Worm (Caenorhabditis elegans) whole organism, mixed stage, embryonic: Measurements from ENCODE around the gene C44B7.5.

ENCODE experiments used
- bed-3 ChIP-seq: fragments of 200-800 bp; sonication (Bioruptor generic); optimal IDR thresholded peaks from 3 replicates; lab custom pipeline; 2018; ENCODE audit warnings: mild to moderate bottlenecking, missing genetic modification characterization, moderate library complexity, missing compliant biosample characterization
- blmp-1 ChIP-seq: fragments of 150-350 bp; optimal IDR thresholded peaks from 2 replicates; lab custom pipeline; 2014; ENCODE audit warnings: missing biosample characterization, missing genetic modification characterization
- ceh-39 ChIP-seq: fragments of 150-350 bp; optimal IDR thresholded peaks from 2 replicates; lab custom pipeline; 2014; ENCODE audit warnings: missing biosample characterization, missing genetic modification characterization
- ceh-43 ChIP-seq: fragments of 200-800 bp; sonication (Bioruptor generic); optimal IDR thresholded peaks from 2 replicates; lab custom pipeline; 2018; ENCODE audit warnings: mild to moderate bottlenecking, missing genetic modification characterization, moderate library complexity, missing compliant biosample characterization
- ceh-83 ChIP-seq: fragments of 200-800 bp; sonication (Bioruptor generic); optimal IDR thresholded peaks from 2 replicates; lab custom pipeline; 2018; ENCODE audit warnings: mild to moderate bottlenecking, missing genetic modification characterization, missing compliant biosample characterization
- ces-1 ChIP-seq: fragments of 150-350 bp; optimal IDR thresholded peaks from 2 replicates; lab custom pipeline; 2014; ENCODE audit warnings: missing biosample characterization, missing genetic modification reagents, missing genetic modification characterization
- cnd-1 ChIP-seq: fragments of 200-800 bp; sonication (Bioruptor generic); optimal IDR thresholded peaks from 2 replicates; lab custom pipeline; 2018; ENCODE audit warnings: mild to moderate bottlenecking, missing genetic modification characterization, missing compliant biosample characterization
- elt-1 ChIP-seq: sonication (generic microtip); optimal IDR thresholded peaks from 2 replicates; lab custom pipeline; 2017; ENCODE audit warnings: missing genetic modification characterization, mild to moderate bottlenecking, missing compliant biosample characterization, antibody characterized with exemption, moderate library complexity, borderline replicate concordance; ENCODE audit not compliant: insufficient read depth
- elt-3 ChIP-seq: fragments of 150-350 bp; optimal IDR thresholded peaks from 2 replicates; lab custom pipeline; 2014; ENCODE audit warnings: missing biosample characterization, missing genetic modification characterization
- flh-1 ChIP-seq: fragments of 200-800 bp; sonication (Bioruptor generic); optimal IDR thresholded peaks from 2 replicates; lab custom pipeline; 2018; ENCODE audit warnings: mild to moderate bottlenecking, missing genetic modification characterization, moderate library complexity, missing compliant biosample characterization
- hlh-1 ChIP-seq: fragments of 150-350 bp; optimal IDR thresholded peaks from 2 replicates; lab custom pipeline; 2014; ENCODE audit warnings: missing biosample characterization, missing genetic modification reagents, missing genetic modification characterization
- lin-13 ChIP-seq: fragments of 150-350 bp; optimal IDR thresholded peaks from 2 replicates; lab custom pipeline; 2014; ENCODE audit warnings: missing biosample characterization, missing genetic modification characterization
- lin-32 ChIP-seq: fragments of 200-800 bp; sonication (Bioruptor generic); optimal IDR thresholded peaks from 2 replicates; lab custom pipeline; 2018; ENCODE audit warnings: mild to moderate bottlenecking, missing genetic modification characterization, missing compliant biosample characterization
- lsy-2 ChIP-seq: fragments of 150-350 bp; optimal IDR thresholded peaks from 2 replicates; lab custom pipeline; 2014; ENCODE audit warnings: missing biosample characterization, missing genetic modification characterization
- mab-5 ChIP-seq: fragments of 150-350 bp; optimal IDR thresholded peaks from 2 replicates; lab custom pipeline; 2014; ENCODE audit warnings: missing biosample characterization, missing genetic modification characterization
- mep-1 ChIP-seq: fragments of 150-350 bp; optimal IDR thresholded peaks from 2 replicates; lab custom pipeline; 2017; ENCODE audit warnings: missing biosample characterization, missing genetic modification reagents, missing genetic modification characterization, inconsistent platforms
- nhr-12 ChIP-seq: fragments of 150-350 bp; optimal IDR thresholded peaks from 2 replicates; lab custom pipeline; 2014; ENCODE audit warnings: missing biosample characterization, missing genetic modification characterization
- nhr-2 ChIP-seq: fragments of 150-350 bp; optimal IDR thresholded peaks from 2 replicates; lab custom pipeline; 2014; ENCODE audit warnings: missing biosample characterization, missing genetic modification characterization
- nhr-237 ChIP-seq: fragments of 150-350 bp; optimal IDR thresholded peaks from 2 replicates; lab custom pipeline; 2014; ENCODE audit warnings: missing biosample characterization, missing genetic modification characterization
- nhr-28 ChIP-seq: fragments of 150-350 bp; optimal IDR thresholded peaks from 2 replicates; lab custom pipeline; 2014; ENCODE audit warnings: missing biosample characterization, missing genetic modification characterization
- nhr-76 ChIP-seq: sonication (generic microtip); optimal IDR thresholded peaks from 2 replicates; lab custom pipeline; 2017; ENCODE audit warnings: missing biosample characterization, missing genetic modification characterization
- pha-4 ChIP-seq: fragments of 150-350 bp; optimal IDR thresholded peaks from 2 replicates; lab custom pipeline; 2018; ENCODE audit warnings: missing biosample characterization, missing genetic modification reagents, missing genetic modification characterization
- sem-2 ChIP-seq: fragments of 200-800 bp; sonication (Bioruptor generic); optimal IDR thresholded peaks from 2 replicates; lab custom pipeline; 2018; ENCODE audit warnings: mild to moderate bottlenecking, missing genetic modification characterization, missing compliant biosample characterization
- snpc-4 ChIP-seq: fragments of 150-350 bp; optimal IDR thresholded peaks from 2 replicates; lab custom pipeline; 2014; ENCODE audit warnings: missing biosample characterization, missing genetic modification characterization
- sptf-1 ChIP-seq: sonication (generic microtip); optimal IDR thresholded peaks from 2 replicates; lab custom pipeline; 2017; ENCODE audit warnings: mild to moderate bottlenecking, missing genetic modification characterization, moderate library complexity, missing compliant biosample characterization
- tbx-8 ChIP-seq: fragments of 200-800 bp; sonication (Bioruptor generic); optimal IDR thresholded peaks from 2 replicates; lab custom pipeline; 2018; ENCODE audit warnings: mild to moderate bottlenecking, missing genetic modification characterization, moderate library complexity, missing compliant biosample characterization
- unc-120 ChIP-seq: sonication (generic microtip); optimal IDR thresholded peaks from 2 replicates; lab custom pipeline; 2017; ENCODE audit warnings: missing genetic modification characterization, missing compliant biosample characterization; ENCODE audit not compliant: poor library complexity, severe bottlenecking
- unc-39 ChIP-seq: fragments of 150-350 bp; optimal IDR thresholded peaks from 2 replicates; lab custom pipeline; 2014; ENCODE audit warnings: missing biosample characterization, missing genetic modification characterization
- unc-62 ChIP-seq: fragments of 150-350 bp; optimal IDR thresholded peaks from 2 replicates; lab custom pipeline; 2014; ENCODE audit warnings: missing biosample characterization, missing genetic modification reagents, missing genetic modification characterization
- zip-8 ChIP-seq: fragments of 150-350 bp; optimal IDR thresholded peaks from 2 replicates; lab custom pipeline; 2014; ENCODE audit warnings: missing biosample characterization, missing genetic modification characterization
- ztf-11 ChIP-seq: fragments of 150-350 bp; optimal IDR thresholded peaks from 2 replicates; lab custom pipeline; 2014; ENCODE audit warnings: missing biosample characterization, missing genetic modification characterization

The C44B7.5 gene

ce11 chrII:6849308-6849707 lies 23.1 kb downstream of the C44B7.5 start:
- TF ChIP-seq hlh-1 (tag; lab: Kevin White, UChicago) (peak; percentile 59), mab-5 (no peak), nhr-2 (tag; lab: Kevin White, UChicago) (no peak)

ce11 chrII:6847917-6848379 lies 24.4 kb downstream of the C44B7.5 start, which contains the start of gene tbc-6:
Gene tbc-6, plus strand, starts transcription at chrII:6848124.
- TF ChIP-seq mab-5 (peak; percentile 12), ces-1 (GFP tag; lab: Kevin White, UChicago) (peak; percentile 39), ztf-11 (no peak), nhr-28 (tag; lab: Kevin White, UChicago) (no peak), nhr-76 (tag; lab: Kevin White, UChicago) (no peak), unc-39 (tag; lab: Kevin White, UChicago) (no peak), lsy-2 (tag; lab: Kevin White, UChicago) (peak; percentile 3), zip-8 (no peak), elt-3 (tag; lab: Kevin White, UChicago) (no peak), unc-120 (tag; lab: Kevin White, UChicago) (no peak), nhr-237 (no peak), blmp-1 (peak; percentile 46), nhr-12 (tag; lab: Kevin White, UChicago) (no peak), unc-62 (GFP tag; lab: Kevin White, UChicago) (peak; percentile 87), nhr-2 (tag; lab: Kevin White, UChicago) (peak; percentile 11), flh-1 (GFP tag; lab: Kevin White, UChicago) (no peak), lin-13 (tag; lab: Kevin White, UChicago) (no peak)

- TF ChIP-seq ceh-83 (GFP tag; lab: Kevin White, UChicago) (peak; percentile 33), ceh-43 (GFP tag; lab: Kevin White, UChicago) (no peak), lin-32 (GFP tag; lab: Kevin White, UChicago) (peak; percentile 13), nhr-12 (tag; lab: Kevin White, UChicago) (no peak), snpc-4 (tag; lab: Kevin White, UChicago) (no peak)
These were observed 25.7 kb downstream of the C44B7.5 start for ce11 chrII:6846723-6847122.

- no peak for TF ChIP-seq sptf-1 (tag; lab: Kevin White, UChicago)
- TF ChIP-seq mep-1 (tag; lab: Kevin White, UChicago) = no peak
- TF ChIP-seq tbx-8 (GFP tag; lab: Kevin White, UChicago) = no peak
- no peak for TF ChIP-seq mab-5
- no peak for TF ChIP-seq ceh-43 (GFP tag; lab: Kevin White, UChicago)
- TF ChIP-seq bed-3 (GFP tag; lab: Kevin White, UChicago) = no peak
- no peak for TF ChIP-seq unc-39 (tag; lab: Kevin White, UChicago)
- TF ChIP-seq ceh-39 (tag; lab: Kevin White, UChicago) = no peak
- no peak for TF ChIP-seq unc-62 (GFP tag; lab: Kevin White, UChicago)
- TF ChIP-seq snpc-4 (tag; lab: Kevin White, UChicago) = no peak
- no peak for TF ChIP-seq nhr-12 (tag; lab: Kevin White, UChicago)
- no peak for TF ChIP-seq elt-3 (tag; lab: Kevin White, UChicago)
- no peak for TF ChIP-seq sem-2
- TF ChIP-seq cnd-1 (tag; lab: Kevin White, UChicago) = no peak
- no peak for TF ChIP-seq elt-1
- no peak for TF ChIP-seq zip-8
- TF ChIP-seq flh-1 (GFP tag; lab: Kevin White, UChicago) = no peak
- TF ChIP-seq pha-4 = no peak
These were observed 27.4 kb downstream of the C44B7.5 start for ce11 chrII:6845006-6845459.

- TF ChIP-seq lin-13 (tag; lab: Kevin White, UChicago) (no peak), flh-1 (GFP tag; lab: Kevin White, UChicago) (no peak), ztf-11 (peak; percentile 31), nhr-2 (tag; lab: Kevin White, UChicago) (peak; percentile 34), nhr-12 (tag; lab: Kevin White, UChicago) (peak; percentile 2), tbx-8 (GFP tag; lab: Kevin White, UChicago) (no peak), ceh-39 (tag; lab: Kevin White, UChicago) (peak; percentile 17), zip-8 (peak; percentile 89), snpc-4 (tag; lab: Kevin White, UChicago) (no peak), ces-1 (GFP tag; lab: Kevin White, UChicago) (peak; percentile 97), nhr-237 (peak; percentile 21), sem-2 (peak; percentile 24)
- TF ChIP-seq, all 35 proteins: peak for 8
These were observed 28.0 kb downstream of the C44B7.5 start for ce11 chrII:6844227-6845005.
